Fruit fly (Drosophila melanogaster) whole organism, prepupa: ENCODE measurements around the gene Stt3A.

Source experiments
- Blimp-1 ChIP-seq: fragments of 200-800 bp; sonication (Bioruptor generic); optimal IDR thresholded peaks from 3 replicates; lab custom pipeline; 2017; ENCODE audit warnings: missing biosample characterization, missing genetic modification characterization, mild to moderate bottlenecking, moderate library complexity, missing genetic modification reagents
- CG10669 ChIP-seq: fragments of 200-800 bp; sonication (Bioruptor generic); optimal IDR thresholded peaks from 3 replicates; lab custom pipeline; 2018; ENCODE audit warnings: missing biosample characterization, mild to moderate bottlenecking, missing genetic modification characterization, moderate library complexity
- CG11294 ChIP-seq: fragments of 200-800 bp; sonication (Bioruptor generic); IDR thresholded peaks from 2 replicates; pipeline ENCODE4 v1.3.6; 2022; ENCODE audit warnings: missing biosample characterization, missing genetic modification characterization
- CG11762 ChIP-seq: fragments of 200-800 bp; sonication (Bioruptor generic); optimal IDR thresholded peaks from 3 replicates; lab custom pipeline; 2016; ENCODE audit warnings: missing biosample characterization, missing genetic modification characterization; ENCODE audit not compliant: insufficient read depth
- CG11902 ChIP-seq: fragments of 200-800 bp; sonication (Bioruptor generic); optimal IDR thresholded peaks from 3 replicates; lab custom pipeline; 2016; ENCODE audit warnings: missing biosample characterization, missing genetic modification characterization
- CG1621 ChIP-seq: fragments of 200-800 bp; sonication (Bioruptor generic); optimal IDR thresholded peaks from 3 replicates; lab custom pipeline; 2018; ENCODE audit warnings: missing biosample characterization, mild to moderate bottlenecking, missing genetic modification characterization
- CG16779 ChIP-seq: fragments of 200-800 bp; sonication (Bioruptor generic); optimal IDR thresholded peaks from 3 replicates; lab custom pipeline; 2017; ENCODE audit warnings: missing biosample characterization, mild to moderate bottlenecking, missing genetic modification characterization
- CG4318 ChIP-seq: fragments of 200-800 bp; sonication (Bioruptor generic); optimal IDR thresholded peaks from 3 replicates; lab custom pipeline; 2017; ENCODE audit warnings: missing biosample characterization, mild to moderate bottlenecking, missing genetic modification characterization
- CG6163 ChIP-seq: fragments of 200-800 bp; sonication (Bioruptor generic); IDR thresholded peaks from 3 replicates; pipeline ENCODE4 v1.3.6; 2022; ENCODE audit warnings: missing biosample characterization, missing genetic modification characterization
- CG6276 ChIP-seq: fragments of 200-800 bp; sonication (Bioruptor generic); optimal IDR thresholded peaks from 2 replicates; lab custom pipeline; 2017; ENCODE audit warnings: missing biosample characterization, mild to moderate bottlenecking, missing genetic modification characterization
- CG6792 ChIP-seq: fragments of 200-800 bp; sonication (Bioruptor generic); optimal IDR thresholded peaks from 3 replicates; lab custom pipeline; 2016; ENCODE audit warnings: missing biosample characterization, missing genetic modification characterization
- CG8119 ChIP-seq: fragments of 200-800 bp; sonication (Bioruptor generic); IDR thresholded peaks from 3 replicates; pipeline ENCODE4 v1.3.6; 2022; ENCODE audit warnings: missing biosample characterization, missing genetic modification characterization
- CG8632 ChIP-seq: fragments of 200-800 bp; sonication (Bioruptor generic); optimal IDR thresholded peaks from 3 replicates; lab custom pipeline; 2016; ENCODE audit warnings: missing biosample characterization, missing genetic modification characterization
- Eip75B ChIP-seq: fragments of 200-800 bp; sonication (Bioruptor generic); optimal IDR thresholded peaks from 3 replicates; lab custom pipeline; 2016; ENCODE audit warnings: missing biosample characterization, missing genetic modification characterization
- Eip78C ChIP-seq: fragments of 200-800 bp; sonication (Bioruptor generic); peaks from one replicate; lab custom pipeline; 2016; ENCODE audit warnings: missing biosample characterization, missing genetic modification characterization
- Eip93F ChIP-seq: fragments of 200-800 bp; sonication (Bioruptor generic); optimal IDR thresholded peaks from 2 replicates; lab custom pipeline; 2016; ENCODE audit warnings: missing biosample characterization, mild to moderate bottlenecking, missing genetic modification characterization
- Ets96B ChIP-seq: fragments of 200-800 bp; optimal IDR thresholded peaks from 2 replicates; lab custom pipeline; 2019; ENCODE audit warnings: missing biosample characterization, mild to moderate bottlenecking, missing genetic modification characterization, moderate library complexity
- Gug ChIP-seq: fragments of 200-800 bp; sonication (Bioruptor generic); IDR thresholded peaks from 2 replicates; pipeline ENCODE4 v1.3.6; 2022; ENCODE audit warnings: missing biosample characterization, missing genetic modification characterization
- Hr39 ChIP-seq: fragments of 200-800 bp; sonication (Bioruptor generic); optimal IDR thresholded peaks from 2 replicates; lab custom pipeline; 2016; ENCODE audit warnings: missing biosample characterization, missing genetic modification characterization
- Hr4 ChIP-seq: fragments of 200-800 bp; sonication (Bioruptor generic); optimal IDR thresholded peaks from 3 replicates; lab custom pipeline; 2016; ENCODE audit warnings: missing biosample characterization, missing genetic modification characterization
- Met ChIP-seq: fragments of 200-800 bp; sonication (Bioruptor generic); optimal IDR thresholded peaks from 3 replicates; lab custom pipeline; 2016; ENCODE audit warnings: missing biosample characterization, missing genetic modification characterization
- OdsH ChIP-seq: fragments of 200-800 bp; sonication (Bioruptor generic); optimal IDR thresholded peaks from 3 replicates; lab custom pipeline; 2016; ENCODE audit warnings: missing biosample characterization, missing genetic modification characterization
- Smox ChIP-seq: fragments of 200-800 bp; sonication (Bioruptor generic); optimal IDR thresholded peaks from 3 replicates; lab custom pipeline; 2016; ENCODE audit warnings: missing biosample characterization, missing genetic modification characterization
- Sox102F ChIP-seq: fragments of 200-800 bp; sonication (Bioruptor generic); optimal IDR thresholded peaks from 2 replicates; lab custom pipeline; 2016; ENCODE audit warnings: missing biosample characterization, mild to moderate bottlenecking, missing genetic modification characterization
- achi ChIP-seq: fragments of 200-800 bp; sonication (Bioruptor generic); optimal IDR thresholded peaks from 3 replicates; lab custom pipeline; 2016; ENCODE audit warnings: missing biosample characterization, missing genetic modification characterization
- cyc ChIP-seq: fragments of 200-800 bp; sonication (Bioruptor generic); optimal IDR thresholded peaks from 3 replicates; lab custom pipeline; 2016; ENCODE audit warnings: missing biosample characterization, missing genetic modification characterization
- dsx ChIP-seq: fragments of 200-800 bp; optimal IDR thresholded peaks from 3 replicates; lab custom pipeline; 2019; ENCODE audit warnings: missing biosample characterization, mild to moderate bottlenecking, missing genetic modification characterization, moderate library complexity; ENCODE audit not compliant: poor library complexity, severe bottlenecking
- eg ChIP-seq: fragments of 200-800 bp; sonication (Bioruptor generic); IDR thresholded peaks from 3 replicates; pipeline ENCODE4 v1.3.6; 2022; ENCODE audit warnings: missing biosample characterization, missing genetic modification characterization
- esn ChIP-seq: fragments of 200-800 bp; sonication (Bioruptor generic); optimal IDR thresholded peaks from 2 replicates; lab custom pipeline; 2016; ENCODE audit warnings: missing biosample characterization, mild to moderate bottlenecking, missing genetic modification characterization, moderate library complexity
- fd59A ChIP-seq: fragments of 200-800 bp; sonication (Bioruptor generic); optimal IDR thresholded peaks from 2 replicates; lab custom pipeline; 2017; ENCODE audit warnings: missing biosample characterization, mild to moderate bottlenecking, missing genetic modification characterization, missing genetic modification reagents
- fkh ChIP-seq: fragments of 200-800 bp; sonication (Bioruptor generic); optimal IDR thresholded peaks from 3 replicates; lab custom pipeline; 2017; ENCODE audit warnings: missing biosample characterization, mild to moderate bottlenecking, missing genetic modification characterization, moderate library complexity
- lz ChIP-seq: fragments of 200-800 bp; sonication (Bioruptor generic); optimal IDR thresholded peaks from 3 replicates; lab custom pipeline; 2016; ENCODE audit warnings: missing biosample characterization, missing genetic modification characterization
- net ChIP-seq: fragments of 200-800 bp; sonication (Bioruptor generic); optimal IDR thresholded peaks from 3 replicates; lab custom pipeline; 2016; ENCODE audit warnings: missing biosample characterization, missing genetic modification characterization
- pdm3 ChIP-seq: fragments of 200-800 bp; sonication (Bioruptor generic); optimal IDR thresholded peaks from 3 replicates; lab custom pipeline; 2016; ENCODE audit warnings: missing biosample characterization, missing genetic modification characterization
- spab ChIP-seq: fragments of 200-800 bp; sonication (Bioruptor generic); optimal IDR thresholded peaks from 2 replicates; lab custom pipeline; 2017; ENCODE audit warnings: missing biosample characterization, mild to moderate bottlenecking, missing genetic modification characterization, missing genetic modification reagents
- svp ChIP-seq: fragments of 200-800 bp; sonication (Bioruptor generic); peaks from one replicate; lab custom pipeline; 2016; ENCODE audit warnings: missing biosample characterization, missing genetic modification characterization
- topi ChIP-seq: fragments of 200-800 bp; sonication (Bioruptor generic); optimal IDR thresholded peaks from 3 replicates; lab custom pipeline; 2016; ENCODE audit warnings: missing biosample characterization, missing genetic modification characterization
- vri ChIP-seq: fragments of 200-800 bp; sonication (Bioruptor generic); optimal IDR thresholded peaks from 3 replicates; lab custom pipeline; 2016; ENCODE audit warnings: missing biosample characterization, mild to moderate bottlenecking, missing genetic modification characterization

Stt3A gene

dm6 chrX:21053849-21054581 lies at the start of gene Stt3A, which contains the start of gene bves (continued):
- TF ChIP-seq CG8632 (GFP tag; lab: Kevin White, UChicago), result peak; percentile 99
- peak; percentile 99 for TF ChIP-seq CG6276 (GFP tag; lab: Kevin White, UChicago)
- peak; percentile 98 for TF ChIP-seq eg (GFP tag; lab: Robert Waterston, UW)
- TF ChIP-seq vri (GFP tag; lab: Kevin White, UChicago), result peak; percentile 99
- peak; percentile 98 for TF ChIP-seq Eip93F
- TF ChIP-seq spab (GFP tag; lab: Kevin White, UChicago), result peak; percentile 97
- peak; percentile 98 for TF ChIP-seq achi (GFP tag; lab: Kevin White, UChicago)
- TF ChIP-seq Eip75B (GFP tag; lab: Kevin White, UChicago), result peak; percentile 99
- TF ChIP-seq CG4318, result peak; percentile 96

dm6 chrX:21102106-21102505 lies 48.4 kb upstream of the Stt3A start, which contains the start of gene CG15446:
CG15446 (minus strand) TSS chrX:21102206.
- TF ChIP-seq Hr39 (GFP tag; lab: Kevin White, UChicago), result no peak
- no peak for TF ChIP-seq CG6163 (GFP tag; lab: Robert Waterston, UW)
- TF ChIP-seq OdsH (GFP tag; lab: Kevin White, UChicago), result no peak
- no peak for TF ChIP-seq lz (GFP tag; lab: Kevin White, UChicago)
- TF ChIP-seq Eip78C, result no peak
- TF ChIP-seq eg (GFP tag; lab: Robert Waterston, UW), result no peak
- no peak for TF ChIP-seq CG1621 (tag; lab: Kevin White, UChicago)

DNA sequence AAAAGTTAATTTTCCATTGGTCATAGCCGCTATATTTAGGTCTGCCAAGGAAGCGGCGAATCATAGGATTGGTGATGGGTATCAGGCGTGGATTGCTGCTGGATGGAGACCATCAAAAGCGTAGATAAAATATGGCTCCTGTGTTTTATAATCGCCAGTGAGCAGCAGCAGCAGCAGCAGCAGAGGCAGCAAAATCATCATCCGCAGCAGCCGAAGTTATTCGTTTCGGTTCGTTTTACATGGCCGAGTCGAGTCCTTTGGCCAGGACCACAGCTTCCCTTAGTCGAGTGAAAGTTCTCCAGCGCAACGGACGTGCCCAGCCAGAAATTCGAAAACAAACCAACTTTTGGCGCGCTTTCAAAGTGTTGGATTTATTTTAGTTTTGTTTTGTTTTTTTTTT lies 39.8 kb upstream of the Stt3A start, which contains the start of gene stg1:
stg1 (plus strand) TSS at position 301 of the 400 bp plus-strand sequence.
- no peak for TF ChIP-seq CG11294
- TF ChIP-seq CG6163 (GFP tag; lab: Robert Waterston, UW), result no peak
- TF ChIP-seq topi (GFP tag; lab: Kevin White, UChicago), result no peak
- no peak for TF ChIP-seq CG1621 (tag; lab: Kevin White, UChicago)
- no peak for TF ChIP-seq Gug (GFP tag; lab: Robert Waterston, UW)
- TF ChIP-seq CG6276 (GFP tag; lab: Kevin White, UChicago), result no peak
- no peak for TF ChIP-seq Sox102F (GFP tag; lab: Kevin White, UChicago)
- TF ChIP-seq svp, result no peak

dm6 chrX:21083246-21083645 lies 29.5 kb upstream of the Stt3A start:
- TF ChIP-seq Blimp-1 (GFP tag; lab: Kevin White, UChicago) (no peak), CG10669 (GFP tag; lab: Kevin White, UChicago) (no peak)

DNA sequence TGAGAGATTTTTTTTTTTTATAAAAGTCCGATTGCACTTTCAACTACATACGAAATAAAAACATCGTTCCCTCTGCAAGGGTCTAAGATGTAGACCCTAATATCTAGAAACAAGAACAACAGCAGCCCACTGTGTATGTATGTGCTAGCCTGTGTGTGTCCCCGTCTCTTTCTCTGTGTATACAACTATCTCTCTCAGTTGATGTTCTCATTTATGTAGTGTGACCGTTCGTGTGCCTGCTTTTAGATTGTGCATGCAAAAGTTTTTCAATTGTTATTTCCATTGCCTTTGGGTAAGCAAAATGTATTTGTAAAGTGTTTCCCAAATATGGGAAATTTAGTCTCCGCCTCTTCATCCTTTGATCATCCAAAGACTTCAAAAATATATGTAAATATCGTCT lies 26.6 kb upstream of the Stt3A start:
- no peak for TF ChIP-seq pdm3 (GFP tag; lab: Kevin White, UChicago)
- no peak for TF ChIP-seq CG11902 (GFP tag; lab: Kevin White, UChicago)
- TF ChIP-seq Gug (GFP tag; lab: Robert Waterston, UW), result no peak
- no peak for TF ChIP-seq Met (GFP tag; lab: Kevin White, UChicago)
- no peak for TF ChIP-seq dsx (GFP tag; lab: Kevin White, UChicago)

DNA sequence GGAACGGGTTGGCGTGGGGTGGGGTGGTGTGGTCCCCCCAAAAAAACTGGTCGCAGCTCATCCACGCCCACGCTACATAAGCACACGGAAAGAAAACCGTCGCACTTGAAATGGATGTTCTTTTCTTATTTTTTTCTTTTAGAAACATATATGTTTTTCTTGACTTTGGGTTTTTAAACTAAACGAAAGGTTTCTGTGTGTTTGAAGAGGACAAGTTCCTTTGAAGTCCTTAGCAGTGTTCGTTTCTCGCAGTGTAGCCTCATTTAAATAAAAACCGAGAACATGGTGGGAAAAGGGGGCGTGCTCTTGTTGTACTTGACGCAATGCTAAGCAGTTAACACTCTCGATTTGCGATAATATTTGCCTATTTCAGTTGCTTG lies 20.6 kb upstream of the Stt3A start:
- TF ChIP-seq CG16779 (tag; lab: Kevin White, UChicago) (no peak), fd59A (peak; percentile 11), Hr4 (GFP tag; lab: Kevin White, UChicago) (peak; percentile 73), Blimp-1 (GFP tag; lab: Kevin White, UChicago) (no peak), Smox (GFP tag; lab: Kevin White, UChicago) (peak; percentile 67), CG8119 (GFP tag; lab: Robert Waterston, UW) (peak; percentile 78), net (GFP tag; lab: Kevin White, UChicago) (peak; percentile 78), CG11762 (GFP tag; lab: Kevin White, UChicago) (peak; percentile 40), Eip93F (no peak), Ets96B (peak; percentile 47), CG11902 (GFP tag; lab: Kevin White, UChicago) (peak; percentile 27), Met (GFP tag; lab: Kevin White, UChicago) (peak; percentile 78), CG8632 (GFP tag; lab: Kevin White, UChicago) (peak; percentile 32), fkh (peak; percentile 52), esn (GFP tag; lab: Kevin White, UChicago) (peak; percentile 71), vri (GFP tag; lab: Kevin White, UChicago) (peak; percentile 31), Sox102F (GFP tag; lab: Kevin White, UChicago) (peak; percentile 72), Eip75B (GFP tag; lab: Kevin White, UChicago) (peak; percentile 58), Gug (GFP tag; lab: Robert Waterston, UW) (peak; percentile 57), Hr39 (GFP tag; lab: Kevin White, UChicago) (peak; percentile 73), eg (GFP tag; lab: Robert Waterston, UW) (peak; percentile 87), cyc (GFP tag; lab: Kevin White, UChicago) (peak; percentile 60), CG6792 (GFP tag; lab: Kevin White, UChicago) (peak; percentile 59)
